Fruit fly (Drosophila melanogaster) whole organism, embryonic: ENCODE measurements around the gene CG33307.

Experiments
- C15 ChIP-seq: fragments of 200-800 bp; sonication (Bioruptor generic); IDR thresholded peaks from 3 replicates; pipeline ENCODE4 v1.3.6; 2022; ENCODE audit warnings: missing biosample characterization, missing genetic modification characterization
- CG11456 ChIP-seq: fragments of 200-800 bp; sonication (Bioruptor generic); IDR thresholded peaks from 3 replicates; pipeline ENCODE4 v1.3.6; 2022; ENCODE audit warnings: missing biosample characterization, missing genetic modification characterization
- CG14441 ChIP-seq: fragments of 200-800 bp; sonication (Bioruptor generic); IDR thresholded peaks from 2 replicates; pipeline ENCODE4 v1.3.6; 2022; ENCODE audit warnings: missing biosample characterization, missing genetic modification characterization
- CG15073 ChIP-seq: fragments of 200-800 bp; sonication (Bioruptor generic); optimal IDR thresholded peaks from 2 replicates; lab custom pipeline; 2016; ENCODE audit warnings: missing biosample characterization, missing genetic modification characterization
- CG1647 ChIP-seq: fragments of 200-800 bp; sonication (Bioruptor generic); optimal IDR thresholded peaks from 3 replicates; lab custom pipeline; 2016; ENCODE audit warnings: missing biosample characterization, missing genetic modification characterization
- CG17385 ChIP-seq: fragments of 200-800 bp; sonication (Bioruptor generic); optimal IDR thresholded peaks from 3 replicates; lab custom pipeline; 2018; ENCODE audit warnings: missing biosample characterization, mild to moderate bottlenecking, missing genetic modification characterization
- CG17612 ChIP-seq: fragments of 200-800 bp; sonication (Bioruptor generic); IDR thresholded peaks from 2 replicates; pipeline ENCODE4 v1.3.6; 2022; ENCODE audit warnings: missing biosample characterization, missing genetic modification characterization
- CG18619 ChIP-seq: fragments of 200-800 bp; sonication (Bioruptor generic); optimal IDR thresholded peaks from 3 replicates; lab custom pipeline; 2017; ENCODE audit warnings: missing biosample characterization, mild to moderate bottlenecking, missing genetic modification characterization
- CG2120 ChIP-seq: fragments of 200-800 bp; sonication (Bioruptor generic); optimal IDR thresholded peaks from 3 replicates; lab custom pipeline; 2016; ENCODE audit warnings: missing biosample characterization, missing genetic modification characterization
- CG30403 ChIP-seq: fragments of 200-800 bp; sonication (Bioruptor generic); optimal IDR thresholded peaks from 3 replicates; lab custom pipeline; 2016; ENCODE audit warnings: missing biosample characterization, missing genetic modification characterization
- CG30431 ChIP-seq: fragments of 200-800 bp; sonication (Bioruptor generic); optimal IDR thresholded peaks from 2 replicates; lab custom pipeline; 2017; ENCODE audit warnings: missing biosample characterization, missing genetic modification characterization
- CG33213 ChIP-seq: fragments of 200-800 bp; sonication (Bioruptor generic); optimal IDR thresholded peaks from 3 replicates; lab custom pipeline; 2016; ENCODE audit warnings: missing biosample characterization, missing genetic modification characterization
- CG34376 ChIP-seq: fragments of 200-800 bp; sonication (Bioruptor generic); optimal IDR thresholded peaks from 2 replicates; lab custom pipeline; 2018; ENCODE audit warnings: missing biosample characterization, mild to moderate bottlenecking, missing genetic modification characterization
- CG42726 ChIP-seq: fragments of 200-800 bp; sonication (Bioruptor generic); IDR thresholded peaks from 2 replicates; pipeline ENCODE4 v1.3.6; 2022; ENCODE audit warnings: missing biosample characterization, missing genetic modification characterization; ENCODE audit not compliant: partially characterized antibody
- CG4328 ChIP-seq: fragments of 200-800 bp; sonication (Bioruptor generic); optimal IDR thresholded peaks from 3 replicates; lab custom pipeline; 2017; ENCODE audit warnings: missing biosample characterization, missing genetic modification reagents, missing genetic modification characterization
- CG5180 ChIP-seq: fragments of 200-800 bp; sonication (Bioruptor generic); optimal IDR thresholded peaks from 3 replicates; lab custom pipeline; 2017; ENCODE audit warnings: missing biosample characterization, missing genetic modification characterization, mild to moderate bottlenecking, moderate library complexity, missing genetic modification reagents
- CG7786 ChIP-seq: fragments of 200-800 bp; sonication (Bioruptor generic); optimal IDR thresholded peaks from 2 replicates; lab custom pipeline; 2016; ENCODE audit warnings: missing biosample characterization, missing genetic modification characterization
- Deaf1 ChIP-seq: fragments of 200-800 bp; optimal IDR thresholded peaks from 3 replicates; lab custom pipeline; 2019; ENCODE audit warnings: missing biosample characterization, mild to moderate bottlenecking, missing genetic modification characterization, moderate library complexity
- H15 ChIP-seq: fragments of 200-800 bp; sonication (Bioruptor generic); IDR thresholded peaks from 3 replicates; pipeline ENCODE4 v1.3.6; 2022; ENCODE audit warnings: missing biosample characterization, missing genetic modification characterization
- Hey ChIP-seq: fragments of 200-800 bp; sonication (Bioruptor generic); optimal IDR thresholded peaks from 3 replicates; lab custom pipeline; 2018; ENCODE audit warnings: missing biosample characterization, mild to moderate bottlenecking, missing genetic modification characterization
- HmgD ChIP-seq: fragments of 200-800 bp; sonication (Bioruptor generic); optimal IDR thresholded peaks from 3 replicates; lab custom pipeline; 2016; ENCODE audit warnings: missing biosample characterization, missing genetic modification characterization
- Hmx ChIP-seq: fragments of 200-800 bp; sonication (Bioruptor generic); optimal IDR thresholded peaks from 2 replicates; lab custom pipeline; 2016; ENCODE audit warnings: missing biosample characterization, missing genetic modification characterization
- Lpt ChIP-seq: fragments of >200 bp; optimal IDR thresholded peaks from 2 replicates; lab custom pipeline; 2018; ENCODE audit warnings: missing biosample characterization, missing genetic modification characterization
- Oli ChIP-seq: fragments of 200-800 bp; sonication (Bioruptor generic); optimal IDR thresholded peaks from 2 replicates; lab custom pipeline; 2018; ENCODE audit warnings: missing biosample characterization, mild to moderate bottlenecking, missing genetic modification characterization, moderate library complexity
- Ptx1 ChIP-seq: fragments of 200-800 bp; sonication (Bioruptor generic); IDR thresholded peaks from 2 replicates; pipeline ENCODE4 v1.3.6; 2022; ENCODE audit warnings: missing biosample characterization, missing genetic modification characterization
- Sry-δ ChIP-seq: fragments of 200-800 bp; sonication (Bioruptor generic); optimal IDR thresholded peaks from 2 replicates; lab custom pipeline; 2016; ENCODE audit warnings: missing biosample characterization, missing genetic modification characterization
- abd-A ChIP-seq: fragments of 200-800 bp; sonication (Bioruptor generic); optimal IDR thresholded peaks from 3 replicates; lab custom pipeline; 2019; ENCODE audit warnings: missing biosample characterization, mild to moderate bottlenecking, missing genetic modification characterization, moderate library complexity
- az2 ChIP-seq: fragments of 200-800 bp; sonication (Bioruptor generic); optimal IDR thresholded peaks from 3 replicates; lab custom pipeline; 2016; ENCODE audit warnings: missing biosample characterization, missing genetic modification characterization
- bab2 ChIP-seq: fragments of 200-800 bp; sonication (Bioruptor generic); optimal IDR thresholded peaks from 2 replicates; lab custom pipeline; 2016; ENCODE audit warnings: missing biosample characterization, missing genetic modification characterization
- cad ChIP-seq: fragments of >200 bp; optimal IDR thresholded peaks from 2 replicates; lab custom pipeline; 2017; ENCODE audit warnings: missing biosample characterization, missing genetic modification characterization
- corto ChIP-seq: fragments of 200-800 bp; sonication (Bioruptor generic); optimal IDR thresholded peaks from 2 replicates; lab custom pipeline; 2016; ENCODE audit warnings: missing biosample characterization, mild to moderate bottlenecking, missing genetic modification characterization, moderate library complexity
- crol ChIP-seq: fragments of 200-800 bp; sonication (Bioruptor generic); IDR thresholded peaks from 2 replicates; pipeline ENCODE4 v1.3.6; 2022; ENCODE audit warnings: missing biosample characterization, missing genetic modification characterization
- dysf ChIP-seq: fragments of 200-800 bp; sonication (Bioruptor generic); IDR thresholded peaks from 3 replicates; pipeline ENCODE4 v1.3.6; 2022; ENCODE audit warnings: missing biosample characterization, missing genetic modification characterization
- exex ChIP-seq: fragments of 200-800 bp; sonication (Bioruptor generic); optimal IDR thresholded peaks from 4 replicates; lab custom pipeline; 2018; ENCODE audit warnings: missing biosample characterization, mild to moderate bottlenecking, missing genetic modification characterization, moderate library complexity
- fd96Cb ChIP-seq: fragments of 200-800 bp; sonication (Bioruptor generic); optimal IDR thresholded peaks from 2 replicates; lab custom pipeline; 2018; ENCODE audit warnings: missing biosample characterization, mild to moderate bottlenecking, missing genetic modification characterization, moderate library complexity
- grn ChIP-seq: fragments of 200-800 bp; sonication (Bioruptor generic); optimal IDR thresholded peaks from 3 replicates; lab custom pipeline; 2017; ENCODE audit warnings: missing biosample characterization, missing genetic modification characterization
- gro ChIP-seq: fragments of 200-800 bp; sonication (Bioruptor generic); optimal IDR thresholded peaks from 2 replicates; lab custom pipeline; 2016; ENCODE audit warnings: missing biosample characterization, missing genetic modification characterization
- inv ChIP-seq: fragments of 200-800 bp; sonication (Bioruptor generic); IDR thresholded peaks from 2 replicates; pipeline ENCODE4 v1.3.6; 2022; ENCODE audit warnings: missing biosample characterization, missing genetic modification characterization; ENCODE audit not compliant: partially characterized antibody
- onecut ChIP-seq: fragments of 200-800 bp; sonication (Bioruptor generic); IDR thresholded peaks from 2 replicates; pipeline ENCODE4 v1.3.6; 2022; ENCODE audit warnings: missing biosample characterization, missing genetic modification characterization
- pan ChIP-seq, 4 experiments: fragments of >200 bp in 3 of 4; fragments of 200-800 bp in 1 of 4; sonication (Bioruptor generic) in 1 of 4; optimal IDR thresholded peaks in 3 of 4; IDR thresholded peaks in 1 of 4; 2 replicates each; pipeline versions ENCODE4 v1.3.6 to Lab custom; 2017 to 2022; ENCODE audit warnings: missing biosample characterization in 2 of 4, missing genetic modification characterization in 2 of 4, mixed read lengths in 1 of 4
- pnt ChIP-seq: fragments of 200-800 bp; sonication (Bioruptor generic); optimal IDR thresholded peaks from 3 replicates; lab custom pipeline; 2016; ENCODE audit warnings: missing biosample characterization, missing genetic modification characterization
- pros ChIP-seq: fragments of 200-800 bp; sonication (Bioruptor generic); optimal IDR thresholded peaks from 3 replicates; lab custom pipeline; 2019; ENCODE audit warnings: missing biosample characterization, mild to moderate bottlenecking, missing genetic modification characterization, moderate library complexity
- psq ChIP-seq: fragments of 200-800 bp; sonication (Bioruptor generic); optimal IDR thresholded peaks from 2 replicates; lab custom pipeline; 2017; ENCODE audit warnings: missing biosample characterization, missing genetic modification characterization
- sc ChIP-seq, 3 experiments: fragments of >200 bp in 2 of 3; fragments of 200-800 bp in 1 of 3; sonication (Bioruptor generic) in 1 of 3; optimal IDR thresholded peaks; 2 replicates in 2 of 3; 3 replicates in 1 of 3; lab custom pipeline; 2017; ENCODE audit warnings: mild to moderate bottlenecking in 1 of 3, missing biosample characterization in 1 of 3, missing genetic modification characterization in 1 of 3, missing genetic modification reagents in 1 of 3
- scrt ChIP-seq: fragments of 200-800 bp; sonication (Bioruptor generic); optimal IDR thresholded peaks from 2 replicates; lab custom pipeline; 2018; ENCODE audit warnings: missing biosample characterization, mild to moderate bottlenecking, missing genetic modification characterization, moderate library complexity
- sens-2 ChIP-seq: fragments of 200-800 bp; sonication (Bioruptor generic); IDR thresholded peaks from 2 replicates; pipeline ENCODE4 v1.3.6; 2022; ENCODE audit warnings: missing biosample characterization, missing genetic modification characterization
- sug ChIP-seq: fragments of 200-800 bp; optimal IDR thresholded peaks from 2 replicates; lab custom pipeline; 2019; ENCODE audit warnings: missing biosample characterization, mild to moderate bottlenecking, missing genetic modification characterization, moderate library complexity
- tgo ChIP-seq: fragments of 200-800 bp; sonication (Bioruptor generic); IDR thresholded peaks from 3 replicates; pipeline ENCODE4 v1.3.6; 2022; ENCODE audit warnings: missing biosample characterization, missing genetic modification characterization
- yki ChIP-seq: fragments of >200 bp; optimal IDR thresholded peaks from 3 replicates; lab custom pipeline; 2018
- z ChIP-seq: fragments of 200-800 bp; sonication (Bioruptor generic); IDR thresholded peaks from 3 replicates; pipeline ENCODE4 v1.3.6; 2022; ENCODE audit warnings: missing biosample characterization, missing genetic modification characterization
- zfh2 ChIP-seq: fragments of 200-800 bp; sonication (Bioruptor generic); optimal IDR thresholded peaks from 2 replicates; lab custom pipeline; 2016; ENCODE audit warnings: missing biosample characterization, missing genetic modification characterization

The CG33307 gene

DNA sequence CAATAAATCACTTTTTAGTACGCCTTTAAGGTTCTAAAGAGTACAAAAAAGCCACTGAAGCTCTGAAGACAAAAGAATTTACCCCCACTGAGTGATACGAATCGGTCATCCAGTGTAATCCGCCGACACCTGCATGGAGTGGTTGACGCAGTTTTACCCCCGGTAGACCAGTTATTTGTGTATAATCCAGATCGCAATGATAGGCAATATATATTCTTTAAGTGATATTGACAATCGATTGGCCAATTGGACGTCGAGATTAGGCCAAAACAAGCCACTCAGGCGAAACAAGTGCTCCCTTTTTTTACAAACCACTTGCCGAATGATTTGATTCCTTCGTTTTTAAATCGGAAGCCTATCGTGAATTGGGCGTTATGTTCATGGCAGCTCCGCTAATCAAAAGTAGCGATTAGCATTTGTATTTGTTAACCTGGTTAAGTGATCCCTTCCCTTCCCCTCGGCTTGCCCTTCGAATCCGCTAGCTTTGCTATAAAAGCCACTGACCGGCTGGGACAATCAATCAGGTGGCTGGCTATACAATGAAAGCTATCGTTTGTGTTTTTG, 5.0 kb upstream of the CG33307 start, which contains the start of gene CG7916:
Gene CG7916 (plus strand): TSS at position 514 of the 564 bp plus-strand sequence.
- TF ChIP-seq z (GFP tag; lab: Robert Waterston, UW) = no peak
- no peak for TF ChIP-seq pros (GFP tag; lab: Kevin White, UChicago)
- no peak for TF ChIP-seq az2 (GFP tag; lab: Kevin White, UChicago)
- no peak for TF ChIP-seq bab2 (GFP tag; lab: Kevin White, UChicago)
- TF ChIP-seq grn (GFP tag; lab: Kevin White, UChicago) = peak; percentile 46
- no peak for TF ChIP-seq CG33213 (GFP tag; lab: Kevin White, UChicago)
- no peak for TF ChIP-seq H15 (GFP tag; lab: Robert Waterston, UW)
- TF ChIP-seq onecut (GFP tag; lab: Robert Waterston, UW) = no peak
- TF ChIP-seq CG1647 = no peak
- no peak for TF ChIP-seq CG2120 (GFP tag; lab: Kevin White, UChicago)
- no peak for TF ChIP-seq fd96Cb
- TF ChIP-seq CG7786 (GFP tag; lab: Kevin White, UChicago) = no peak
- no peak for TF ChIP-seq CG11456 (GFP tag; lab: Robert Waterston, UW)
- TF ChIP-seq sens-2 (GFP tag; lab: Robert Waterston, UW) = no peak
- no peak for TF ChIP-seq abd-A (tag; lab: Kevin White, UChicago)
- no peak for TF ChIP-seq Ptx1
- no peak for TF ChIP-seq CG5180 (GFP tag; lab: Kevin White, UChicago)
- TF ChIP-seq CG42726 (GFP tag; lab: Robert Waterston, UW) = no peak
- no peak for TF ChIP-seq CG17385 (GFP tag; lab: Kevin White, UChicago)
- TF ChIP-seq Oli (tag; lab: Kevin White, UChicago) = no peak
- TF ChIP-seq crol = peak; percentile 36; the same call in 1 of the 2 replicates
- TF ChIP-seq tgo (GFP tag; lab: Robert Waterston, UW) = no peak
- TF ChIP-seq C15 (GFP tag; lab: Robert Waterston, UW) = no peak
- TF ChIP-seq Hey (tag; lab: Kevin White, UChicago) = peak; percentile 12
- no peak for TF ChIP-seq inv (GFP tag; lab: Robert Waterston, UW)
- no peak for TF ChIP-seq yki (lab: Kevin White, UChicago)
- no peak for TF ChIP-seq Sry-δ (GFP tag; lab: Kevin White, UChicago)
- no peak for TF ChIP-seq dysf
- peak; percentile 75 for TF ChIP-seq exex (tag; lab: Kevin White, UChicago)
- TF ChIP-seq CG34376 (GFP tag; lab: Kevin White, UChicago) = peak; percentile 41
- TF ChIP-seq sug (tag; lab: Kevin White, UChicago) = peak; percentile 90
- TF ChIP-seq scrt = no peak
- TF ChIP-seq Deaf1 (tag; lab: Kevin White, UChicago) = peak; percentile 48
- no peak for TF ChIP-seq CG4328 (GFP tag; lab: Kevin White, UChicago)
- no peak for TF ChIP-seq CG18619 (GFP tag; lab: Kevin White, UChicago)
- TF ChIP-seq sc (optimal IDR thresholded peaks at IDR 0.05; lab: Kevin White, UChicago) = no peak
- TF ChIP-seq sc (GFP tag; optimal IDR thresholded peaks at IDR 0.05; lab: Kevin White, UChicago) = no peak

DNA sequence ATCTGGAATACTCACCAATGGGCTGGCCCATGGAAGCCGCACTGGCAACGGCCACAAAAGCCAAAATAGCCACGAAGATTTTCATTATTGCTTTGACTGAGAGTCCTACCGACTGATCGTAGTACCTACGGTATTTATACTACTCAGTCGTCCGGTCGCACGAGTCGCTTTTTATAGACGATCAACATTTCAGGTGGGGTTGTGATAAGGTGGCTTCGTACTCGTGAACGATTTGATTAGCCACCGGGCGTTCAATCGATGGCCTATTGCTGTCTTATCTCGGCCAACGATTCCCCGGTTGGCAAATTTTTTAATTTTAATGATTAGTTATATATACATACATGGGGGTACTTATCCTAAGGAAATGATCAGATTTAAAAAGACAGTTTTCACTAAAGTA, 3.9 kb upstream of the CG33307 start, which contains the start of gene CG8997:
Gene CG8997 (minus strand): TSS at position 148 of the 400 bp plus-strand sequence.
- TF ChIP-seq HmgD (no peak), gro (no peak), zfh2 (GFP tag; lab: Kevin White, UChicago) (no peak), Hmx (no peak), CG17612 (GFP tag; lab: Robert Waterston, UW) (no peak), Lpt (GFP tag; lab: Kevin White, UChicago) (no peak), pnt (GFP tag; lab: Kevin White, UChicago) (no peak), CG14441 (GFP tag; lab: Robert Waterston, UW) (no peak), cad (GFP tag; lab: Kevin White, UChicago) (no peak), pan (optimal IDR thresholded peaks at IDR 0.05; lab: Kevin White, UChicago) (no peak), pan (GFP tag; optimal IDR thresholded peaks at IDR 0.05 in 1 of 2, IDR thresholded peaks at IDR 0.05 in 1 of 2) (peak in 1 of 2 experiments; percentile 24), CG30431 (GFP tag; lab: Kevin White, UChicago) (no peak), Deaf1 (tag; lab: Kevin White, UChicago) (peak; percentile 58), dysf (no peak), CG30403 (GFP tag; lab: Kevin White, UChicago) (no peak), CG15073 (GFP tag; lab: Kevin White, UChicago) (no peak), psq (GFP tag; lab: Kevin White, UChicago) (no peak), corto (GFP tag; lab: Kevin White, UChicago) (peak; percentile 2)
